Fruit fly (Drosophila melanogaster): ENCODE results near the gene CG43736.
A peak's percentile ranks its signal among the peaks of the same experiment; 100 is the strongest.

The CG43736 gene

dm6 chrX:6867175-6868023 lies 3.7 kb downstream of the CG43736 start, which contains the start of gene CG14434 (continued):
- TF ChIP-seq CG6272 (GFP tag; IDR thresholded peaks at IDR 0.05): no peak
- TF ChIP-seq chinmo (GFP tag; IDR thresholded peaks at IDR 0.05; ENCODE audit: partially characterized antibody): peak; percentile 61; the same call in 1 of the 4 replicates
- peak; percentile 50 for TF ChIP-seq slbo (GFP tag; IDR thresholded peaks at IDR 0.05)
- peak; percentile 92 for TF ChIP-seq CG9437 (GFP tag; optimal IDR thresholded peaks at IDR 0.05)
- no peak for TF ChIP-seq MTF-1 (GFP tag; optimal IDR thresholded peaks at IDR 0.05; ENCODE audit: borderline replicate concordance)
- peak; percentile 49 for TF ChIP-seq bbx (GFP tag; IDR thresholded peaks at IDR 0.05; ENCODE audit: partially characterized antibody)
- 0 out of 2 replicates have a peak, but pooled peaks have one; percentile 6 for TF ChIP-seq amos (GFP tag; IDR thresholded peaks at IDR 0.05; ENCODE audit: partially characterized antibody)
- peak; percentile 44 for TF ChIP-seq tx (GFP tag; optimal IDR thresholded peaks at IDR 0.05)
- no peak for TF ChIP-seq emc (GFP tag; optimal IDR thresholded peaks at IDR 0.05)
- peak; percentile 76 for TF ChIP-seq CG15601 (tag; optimal IDR thresholded peaks at IDR 0.05)
- peak; percentile 86 for TF ChIP-seq fd96Cb (tag; optimal IDR thresholded peaks at IDR 0.05)
- no peak for TF ChIP-seq otp (GFP tag; IDR thresholded peaks at IDR 0.05)
- peak; percentile 89 for TF ChIP-seq CG7839 (tag; optimal IDR thresholded peaks at IDR 0.05)
- TF ChIP-seq p53 (GFP tag; optimal IDR thresholded peaks at IDR 0.05): no peak
- TF ChIP-seq grn (GFP tag; optimal IDR thresholded peaks at IDR 0.05): no peak
- TF ChIP-seq sens (GFP tag): peak; percentile 97
- TF ChIP-seq Xrp1 (GFP tag; IDR thresholded peaks at IDR 0.05): no peak; the same call in 1 of the 2 replicates
- TF ChIP-seq MESR4 (GFP tag; optimal IDR thresholded peaks at IDR 0.05): no peak
- peak; percentile 88 for TF ChIP-seq nerfin-1 (tag; optimal IDR thresholded peaks at IDR 0.05)
- peak; percentile 55 for TF ChIP-seq CG12942 (GFP tag; optimal IDR thresholded peaks at IDR 0.05)
- no peak for TF ChIP-seq Atf6 (GFP tag; IDR thresholded peaks at IDR 0.05)
- TF ChIP-seq CG2199 (GFP tag; IDR thresholded peaks at IDR 0.05): no peak
- peak; percentile 71 for TF ChIP-seq CG4820 (GFP tag; optimal IDR thresholded peaks at IDR 0.05)
- no peak for TF ChIP-seq dm (GFP tag; optimal IDR thresholded peaks at IDR 0.05)
- 0 out of 3 replicates have a peak, but pooled peaks have one; percentile 14 for TF ChIP-seq gce (GFP tag; IDR thresholded peaks at IDR 0.05)
- TF ChIP-seq gfzf (GFP tag; optimal IDR thresholded peaks at IDR 0.05): no peak
- TF ChIP-seq usp (GFP tag; optimal IDR thresholded peaks at IDR 0.05): no peak
- peak; percentile 40 for TF ChIP-seq Dek (tag; optimal IDR thresholded peaks at IDR 0.05)
- TF ChIP-seq Drgx (GFP tag; IDR thresholded peaks at IDR 0.05): no peak
- peak; percentile 14 for TF ChIP-seq gro (GFP tag; optimal IDR thresholded peaks at IDR 0.05)
- peak; percentile 90 for TF ChIP-seq CG30403 (GFP tag; optimal IDR thresholded peaks at IDR 0.05)
- TF ChIP-seq CG2875 (GFP tag; optimal IDR thresholded peaks at IDR 0.05): peak; percentile 77
- TF ChIP-seq CG10321 (GFP tag; IDR thresholded peaks at IDR 0.05): peak; percentile 14; the same call in 1 of the 2 replicates
- peak; percentile 74 for TF ChIP-seq Hsf (GFP tag; optimal IDR thresholded peaks at IDR 0.05)
- TF ChIP-seq CG8765 (GFP tag; IDR thresholded peaks at IDR 0.05): no peak
- peak; percentile 29 for TF ChIP-seq pum (GFP tag; optimal IDR thresholded peaks at IDR 0.05)
- peak; percentile 88 for TF ChIP-seq CG14710 (tag; optimal IDR thresholded peaks at IDR 0.05)
- no peak; the same call in 2 of the 3 replicates for TF ChIP-seq ci (GFP tag; IDR thresholded peaks at IDR 0.05)
- TF ChIP-seq ems (GFP tag; optimal IDR thresholded peaks at IDR 0.05): peak; percentile 47
- TF ChIP-seq Lpt (GFP tag; optimal IDR thresholded peaks at IDR 0.05): no peak
- TF ChIP-seq CG7987 (GFP tag; optimal IDR thresholded peaks at IDR 0.05): no peak
- TF ChIP-seq CG13287 (GFP tag; IDR thresholded peaks at IDR 0.05; ENCODE audit: partially characterized antibody): no peak
- peak; percentile 34 for TF ChIP-seq CG12236 (GFP tag; optimal IDR thresholded peaks at IDR 0.05)
- TF ChIP-seq C15 (GFP tag; IDR thresholded peaks at IDR 0.05): no peak
- TF ChIP-seq CG10366 (GFP tag; IDR thresholded peaks at IDR 0.05): peak; percentile 24
- no peak for TF ChIP-seq Doc3 (GFP tag; IDR thresholded peaks at IDR 0.05; ENCODE audit: partially characterized antibody)
- no peak for TF ChIP-seq CG11696 (GFP tag; IDR thresholded peaks at IDR 0.05)
- peak; percentile 100 for TF ChIP-seq CG1233 (GFP tag; optimal IDR thresholded peaks at IDR 0.05)
- TF ChIP-seq Ravus (GFP tag; IDR thresholded peaks at IDR 0.05): no peak

All from whole organism, embryonic.